Worm (Caenorhabditis elegans): ENCODE results near the gene irld-11.

- TF ChIP-seq rbr-2 (tag; optimal IDR thresholded peaks at IDR 0.05) (no peak), ces-1 (GFP tag; optimal IDR thresholded peaks at IDR 0.05) (no peak)
Observed at ce11 chrV:1651045-1651444, 3.9 kb upstream of the irld-11 start, which contains the start of gene irld-44.
